Worm (Caenorhabditis elegans): ENCODE measurements around the gene kin-33.

kin-33 gene

DNA sequence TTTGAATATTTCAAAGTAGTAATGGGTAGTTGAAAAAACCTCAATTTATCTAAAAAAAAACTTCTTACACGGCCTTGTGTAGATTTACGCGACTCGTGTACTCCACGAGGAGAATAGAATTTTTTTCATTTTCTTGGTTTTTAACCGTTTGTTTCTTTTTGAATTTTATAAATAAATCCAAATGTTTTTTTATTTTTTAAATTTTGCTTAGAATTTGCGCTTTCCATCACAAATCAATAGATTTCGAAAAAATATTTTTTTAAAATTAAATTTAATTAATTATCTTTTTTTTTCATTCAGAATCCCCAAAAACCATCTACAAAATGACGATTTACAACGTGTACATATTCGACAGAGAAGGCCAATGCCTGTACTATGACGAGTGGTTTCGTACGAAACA, 33.2 kb downstream of the kin-33 start, which contains the start of gene trpp-1:
trpp-1 (plus strand) TSS at position 301 of the 400 bp plus-strand sequence.
- TF ChIP-seq alr-1 (tag; optimal IDR thresholded peaks at IDR 0.05; ENCODE audit: borderline replicate concordance) (no peak), nhr-85 (tag) (peak; percentile 20), hlh-17 (GFP tag; optimal IDR thresholded peaks at IDR 0.05; ENCODE audit: borderline replicate concordance) (no peak), nhr-84 (tag; optimal IDR thresholded peaks at IDR 0.05) (no peak)

DNA sequence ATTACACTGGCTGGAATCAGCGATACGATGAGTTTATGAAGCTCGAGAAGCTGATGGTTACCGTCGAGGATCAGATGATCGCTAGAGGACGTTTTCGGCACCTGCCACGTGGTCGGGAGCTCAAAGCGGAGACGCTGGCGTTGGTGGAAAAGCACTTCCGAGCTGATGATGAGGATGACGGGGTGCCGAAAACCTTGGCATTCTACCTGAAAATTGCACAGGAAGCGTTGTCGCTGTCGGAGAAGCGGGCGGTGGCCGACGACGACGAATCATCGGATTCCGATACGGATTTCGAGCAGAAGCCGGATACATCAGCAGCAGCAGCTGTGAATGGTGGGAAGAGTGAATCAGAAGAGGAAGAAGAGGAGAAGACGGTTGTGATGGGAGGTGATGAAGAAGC, 39.7 kb downstream of the kin-33 start:
- TF ChIP-seq C34B4.2 (tag; optimal IDR thresholded peaks at IDR 0.05) = no peak
- no peak for TF ChIP-seq sup-37 (GFP tag; optimal IDR thresholded peaks at IDR 0.05)
- TF ChIP-seq pag-3 (tag; optimal IDR thresholded peaks at IDR 0.05; ENCODE audit: borderline replicate concordance, insufficient read depth) = no peak
- TF ChIP-seq mab-9 (GFP tag; IDR thresholded peaks at IDR 0.05) = no peak
- TF ChIP-seq lin-15B (tag; optimal IDR thresholded peaks at IDR 0.05) = no peak
- TF ChIP-seq elt-2 (tag; optimal IDR thresholded peaks at IDR 0.05) = no peak
- TF ChIP-seq efl-3 (GFP tag; optimal IDR thresholded peaks at IDR 0.05) = no peak

DNA sequence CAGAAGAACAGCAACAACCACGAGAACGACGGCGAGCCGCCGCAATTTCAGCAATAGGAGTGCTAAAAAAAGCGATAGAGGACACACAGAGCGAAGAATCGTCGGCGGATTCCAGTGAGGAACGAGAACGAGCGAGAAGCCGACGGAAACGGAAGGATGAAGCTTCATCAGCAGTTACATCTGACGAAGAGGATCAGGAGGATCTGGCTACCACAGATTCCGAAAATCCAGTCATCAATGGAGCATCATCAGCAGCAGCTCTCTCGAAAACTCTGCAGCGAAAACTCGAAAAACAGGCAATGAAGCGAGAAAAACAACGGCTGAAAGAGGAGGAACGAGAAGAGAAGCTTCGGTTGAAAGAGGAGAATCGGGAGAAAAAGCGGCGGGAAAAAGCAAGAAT, 45.0 kb downstream of the kin-33 start:
- TF ChIP-seq unc-130 (tag; optimal IDR thresholded peaks at IDR 0.05) (no peak), unc-86 (tag; optimal IDR thresholded peaks at IDR 0.05) (no peak), nhr-12 (tag; optimal IDR thresholded peaks at IDR 0.05) (no peak), efl-1 (optimal IDR thresholded peaks at IDR 0.05) (no peak), efl-1 (GFP tag; optimal IDR thresholded peaks at IDR 0.05 in 1 of 2) (peak in 1 of 2 experiments; percentile 52)

DNA sequence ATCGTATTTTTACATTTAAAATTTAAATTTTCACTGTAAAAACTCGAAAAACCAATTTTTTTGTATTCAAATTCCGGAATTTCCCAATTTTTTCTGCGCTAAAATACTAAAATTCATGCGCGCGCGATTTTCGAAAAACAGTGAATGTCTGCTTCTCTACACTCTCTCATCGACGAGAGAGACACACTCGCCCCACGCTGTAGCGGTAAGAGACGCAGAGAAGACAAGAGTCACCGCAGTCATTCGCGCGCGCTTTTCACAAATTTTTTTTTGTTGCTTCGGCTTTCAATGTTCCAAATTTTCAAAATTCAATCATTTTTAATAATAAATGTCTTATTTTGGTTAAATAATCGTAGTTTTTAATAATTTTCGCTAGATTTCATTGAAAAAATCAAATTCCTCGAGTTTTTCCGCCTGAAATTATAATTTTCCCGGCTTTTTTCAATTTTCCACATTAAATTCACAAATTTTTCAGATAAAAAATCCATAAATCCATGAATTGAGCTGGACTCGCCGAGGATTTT, 48.7 kb downstream of the kin-33 start, which contains the start of gene arid-1:
arid-1 (plus strand) TSS at position 474 of the 524 bp plus-strand sequence.
- no peak for TF ChIP-seq fos-1 (tag; optimal IDR thresholded peaks at IDR 0.05)
- TF ChIP-seq lin-35 (GFP tag; optimal IDR thresholded peaks at IDR 0.05) = peak; percentile 74 to 87
- peak in 1 of 2 experiments; percentile 41 for TF ChIP-seq mdl-1 (tag; optimal IDR thresholded peaks at IDR 0.05)
- no peak for TF ChIP-seq ztf-11 (tag; optimal IDR thresholded peaks at IDR 0.05)
- no peak for TF ChIP-seq aly-2 (tag; optimal IDR thresholded peaks at IDR 0.05)
- no peak for TF ChIP-seq nhr-11 (tag; optimal IDR thresholded peaks at IDR 0.05)
- peak; percentile 18 for TF ChIP-seq snpc-4 (tag; optimal IDR thresholded peaks at IDR 0.05)
- no peak for TF ChIP-seq nhr-19 (GFP tag; conservative IDR thresholded peaks at IDR 0.05)
- TF ChIP-seq zag-1 (tag; optimal IDR thresholded peaks at IDR 0.05) = no peak
- peak; percentile 76 to 81 for TF ChIP-seq efl-1 (optimal IDR thresholded peaks at IDR 0.05)
- TF ChIP-seq efl-1 (GFP tag; optimal IDR thresholded peaks at IDR 0.05 in 1 of 2) = peak; percentile 74 to 96
- no peak for TF ChIP-seq nhr-28 (tag; optimal IDR thresholded peaks at IDR 0.05)
- peak; percentile 58 for TF ChIP-seq skn-1 (tag; optimal IDR thresholded peaks at IDR 0.05)
- TF ChIP-seq nhr-20 (tag; optimal IDR thresholded peaks at IDR 0.05) = peak; percentile 35
- no peak for TF ChIP-seq nhr-237 (tag; optimal IDR thresholded peaks at IDR 0.05)
- no peak for TF ChIP-seq ces-1 (GFP tag; optimal IDR thresholded peaks at IDR 0.05)
- peak; percentile 26 for TF ChIP-seq nhr-90 (tag; optimal IDR thresholded peaks at IDR 0.05; ENCODE audit: poor library complexity)
- TF ChIP-seq unc-130 (tag; optimal IDR thresholded peaks at IDR 0.05) = no peak
- TF ChIP-seq unc-30 (tag; optimal IDR thresholded peaks at IDR 0.05) = no peak
- peak; percentile 7 for TF ChIP-seq irx-1 (tag; optimal IDR thresholded peaks at IDR 0.05)
- TF ChIP-seq F16B12.6 (tag; optimal IDR thresholded peaks at IDR 0.05) = peak; percentile 44
- peak; percentile 21 for TF ChIP-seq lin-15B (tag; optimal IDR thresholded peaks at IDR 0.05)
- no peak for TF ChIP-seq blmp-1 (tag; optimal IDR thresholded peaks at IDR 0.05)
- peak; percentile 15 to 56 for TF ChIP-seq lsy-2 (tag; optimal IDR thresholded peaks at IDR 0.05)
- peak; percentile 34 for TF ChIP-seq tbx-2 (tag; optimal IDR thresholded peaks at IDR 0.05)
- TF ChIP-seq xbp-1 (tag; optimal IDR thresholded peaks at IDR 0.05) = peak; percentile 8
- peak; percentile 61 for TF ChIP-seq snu-23 (GFP tag; optimal IDR thresholded peaks at IDR 0.05)
- TF ChIP-seq unc-86 (tag; optimal IDR thresholded peaks at IDR 0.05) = no peak
- TF ChIP-seq dpl-1 (GFP tag; optimal IDR thresholded peaks at IDR 0.05) = peak; percentile 56 to 77 (median 70)
- peak in 1 of 6 experiments; percentile 32 for TF ChIP-seq elt-3 (tag; optimal IDR thresholded peaks at IDR 0.05)
- peak; percentile 9 for TF ChIP-seq isw-1 (GFP tag; IDR thresholded peaks at IDR 0.05)
- no peak for TF ChIP-seq egl-13 (tag; optimal IDR thresholded peaks at IDR 0.05)
- TF ChIP-seq ceh-82 (tag; optimal IDR thresholded peaks at IDR 0.05) = peak in 2 of 3 experiments; percentile 0 to 44
- TF ChIP-seq swsn-7 (tag; optimal IDR thresholded peaks at IDR 0.05) = peak; percentile 48
- TF ChIP-seq fkh-10 (GFP tag; optimal IDR thresholded peaks at IDR 0.05) = no peak
- TF ChIP-seq mep-1 (tag; optimal IDR thresholded peaks at IDR 0.05) = peak; percentile 27
